Worm (Caenorhabditis elegans) whole organism, early embryonic: ENCODE measurements around the gene kvs-4.
"Not testable (repeated sequence)": the region's sequence is repeated elsewhere in the genome, so short reads cannot be mapped to it uniquely, and the experiment has no call there.

Experiments used
- B0310.2 ChIP-seq: sonication (generic microtip); optimal IDR thresholded peaks from 2 replicates; lab custom pipeline; 2016; ENCODE audit warnings: mild to moderate bottlenecking, missing genetic modification characterization, missing compliant biosample characterization
- F13C5.2 ChIP-seq: sonication (generic microtip); optimal IDR thresholded peaks from 2 replicates; lab custom pipeline; 2017; ENCODE audit warnings: mild to moderate bottlenecking, missing genetic modification characterization, inconsistent platforms, missing compliant biosample characterization
- aly-1 ChIP-seq: sonication (generic microtip); optimal IDR thresholded peaks from 2 replicates; lab custom pipeline; 2016; ENCODE audit warnings: missing genetic modification characterization, missing compliant biosample characterization
- ama-1 ChIP-seq: fragments of 150-350 bp; optimal IDR thresholded peaks from 2 replicates; lab custom pipeline; 2014
- ceh-13 ChIP-seq: fragments of 200-800 bp; sonication (Bioruptor generic); optimal IDR thresholded peaks from 2 replicates; lab custom pipeline; 2018; ENCODE audit warnings: mild to moderate bottlenecking, missing genetic modification characterization, missing compliant biosample characterization
- ceh-36 ChIP-seq: sonication (generic microtip); optimal IDR thresholded peaks from 2 replicates; lab custom pipeline; 2016; ENCODE audit warnings: missing genetic modification characterization, inconsistent platforms, missing compliant biosample characterization
- ets-7 ChIP-seq: sonication (generic microtip); optimal IDR thresholded peaks from 2 replicates; lab custom pipeline; 2016; ENCODE audit warnings: missing genotype, missing genetic modification characterization, missing compliant biosample characterization
- flt-1 ChIP-seq: fragments of 200-800 bp; sonication (Bioruptor generic); IDR thresholded peaks from 2 replicates; pipeline ENCODE4 v1.3.6; 2022; ENCODE audit warnings: missing genetic modification characterization, missing compliant biosample characterization
- hmbx-1 ChIP-seq: sonication (generic microtip); optimal IDR thresholded peaks from 2 replicates; lab custom pipeline; 2016; ENCODE audit warnings: mild to moderate bottlenecking, missing genetic modification characterization, missing compliant biosample characterization
- hmg-4 ChIP-seq: fragments of 200-800 bp; sonication (Bioruptor generic); optimal IDR thresholded peaks from 2 replicates; lab custom pipeline; 2018; ENCODE audit warnings: mild to moderate bottlenecking, missing genetic modification characterization, missing compliant biosample characterization
- hnd-1 ChIP-seq: sonication (generic microtip); optimal IDR thresholded peaks from 2 replicates; lab custom pipeline; 2016; ENCODE audit warnings: missing genetic modification characterization, missing compliant biosample characterization
- pes-1 ChIP-seq: fragments of 200-800 bp; sonication (Bioruptor generic); IDR thresholded peaks from 2 replicates; pipeline ENCODE4 v1.3.6; 2022; ENCODE audit warnings: missing genetic modification reagents, missing genetic modification characterization, missing compliant biosample characterization
- scrt-1 ChIP-seq: fragments of 200-800 bp; sonication (Bioruptor generic); IDR thresholded peaks from 2 replicates; pipeline ENCODE4 v1.3.6; 2022; ENCODE audit warnings: missing genetic modification characterization, missing compliant biosample characterization
- sea-1 ChIP-seq: fragments of 200-800 bp; sonication (Bioruptor generic); conservative IDR thresholded peaks from 2 replicates; pipeline ENCODE4 v1.3.6; 2022; ENCODE audit warnings: missing genetic modification characterization, missing compliant biosample characterization
- tbx-11 ChIP-seq: fragments of 200-800 bp; sonication (Bioruptor generic); IDR thresholded peaks from 2 replicates; pipeline ENCODE4 v1.3.6; 2022; ENCODE audit warnings: missing genetic modification characterization, missing compliant biosample characterization
- tbx-37 ChIP-seq: fragments of 200-800 bp; sonication (Bioruptor generic); conservative IDR thresholded peaks from 2 replicates; pipeline ENCODE4 v1.3.6; 2022; ENCODE audit warnings: missing genetic modification reagents, missing genetic modification characterization, missing compliant biosample characterization
- tra-4 ChIP-seq: sonication (generic microtip); optimal IDR thresholded peaks from 2 replicates; lab custom pipeline; 2017; ENCODE audit warnings: missing genetic modification characterization, missing compliant biosample characterization

Gene kvs-4

DNA sequence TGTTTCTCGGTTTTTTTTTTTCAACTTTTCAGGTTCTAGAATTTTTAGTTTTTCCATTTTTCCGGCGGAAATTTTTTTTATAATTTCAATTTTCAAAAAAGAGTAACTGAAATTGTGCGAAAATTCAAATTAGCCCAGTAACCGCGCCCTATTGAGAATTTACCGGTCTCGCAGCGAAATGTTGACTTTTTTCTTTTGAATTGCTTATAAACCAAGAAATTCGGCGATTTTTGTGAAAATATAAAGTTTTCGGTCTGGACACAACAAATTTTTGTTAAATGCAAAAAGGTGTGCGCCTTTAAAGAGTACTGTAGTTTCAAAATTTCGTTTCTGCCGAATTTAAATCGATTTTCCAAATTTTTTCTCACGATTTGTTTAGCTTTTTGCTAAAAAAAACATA lies 1.8 kb upstream of the kvs-4 start:
- TF ChIP-seq hnd-1 (tag; lab: Kevin White, UChicago) (no peak), scrt-1 (GFP tag; lab: Robert Waterston, UW) (no peak), ceh-36 (no peak), hmg-4 (GFP tag; lab: Kevin White, UChicago) (no peak), pes-1 (GFP tag; lab: Robert Waterston, UW) (no peak), B0310.2 (tag; lab: Kevin White, UChicago) (no peak), sea-1 (GFP tag; lab: Robert Waterston, UW) (no peak), ceh-13 (GFP tag; lab: Kevin White, UChicago) (no peak), ets-7 (tag; lab: Kevin White, UChicago) (no peak), tbx-11 (no peak), tbx-37 (GFP tag; lab: Robert Waterston, UW) (no peak), hmbx-1 (tag; lab: Kevin White, UChicago) (no peak), flt-1 (no peak), F13C5.2 (no peak), aly-1 (tag; lab: Kevin White, UChicago) (no peak), tra-4 (tag; lab: Kevin White, UChicago) (no peak), ama-1 (no peak)

DNA sequence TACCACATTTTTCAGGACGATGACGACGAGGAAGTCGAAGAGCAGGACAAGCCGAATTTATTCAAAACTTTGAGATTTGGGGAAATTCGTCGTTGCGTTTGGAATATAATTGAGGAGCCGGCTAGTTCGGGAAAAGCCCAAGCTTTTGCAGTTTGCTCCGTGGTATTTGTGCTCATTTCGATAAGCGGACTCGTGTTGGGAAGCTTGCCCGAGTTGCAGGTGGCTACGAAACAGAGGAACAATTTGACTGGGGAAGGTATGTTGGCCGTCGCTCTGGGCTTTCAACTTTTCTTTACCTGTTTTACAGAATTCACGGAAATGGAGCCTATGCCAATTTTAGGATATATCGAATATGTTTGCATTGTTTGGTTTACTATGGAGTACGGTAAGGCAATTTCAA lies 9.9 kb downstream of the kvs-4 start:
- no peak for TF ChIP-seq ceh-36
- no peak for TF ChIP-seq sea-1 (GFP tag; lab: Robert Waterston, UW)
- no peak for TF ChIP-seq B0310.2 (tag; lab: Kevin White, UChicago)
- no peak for TF ChIP-seq ceh-13 (GFP tag; lab: Kevin White, UChicago)
- no peak for TF ChIP-seq scrt-1 (GFP tag; lab: Robert Waterston, UW)
- no peak for TF ChIP-seq tbx-11
- no peak for TF ChIP-seq flt-1
- no peak for TF ChIP-seq hmbx-1 (tag; lab: Kevin White, UChicago)
- TF ChIP-seq aly-1 (tag; lab: Kevin White, UChicago) = no peak
- no peak for TF ChIP-seq ets-7 (tag; lab: Kevin White, UChicago)
- no peak for TF ChIP-seq hnd-1 (tag; lab: Kevin White, UChicago)
- TF ChIP-seq ama-1 = no peak
- no peak for TF ChIP-seq pes-1 (GFP tag; lab: Robert Waterston, UW)
- no peak for TF ChIP-seq tbx-37 (GFP tag; lab: Robert Waterston, UW)
- TF ChIP-seq tra-4 (tag; lab: Kevin White, UChicago) = no peak
- no peak for TF ChIP-seq hmg-4 (GFP tag; lab: Kevin White, UChicago)
- TF ChIP-seq F13C5.2 = no peak

- no peak for TF ChIP-seq tbx-11
Measured at ce11 chrIII:11025138-11025537, 12.8 kb downstream of the kvs-4 start.

ce11 chrIII:11026516-11027048 lies 14.2 kb downstream of the kvs-4 start, which contains the start of gene Y48A6B.7:
TSS of gene Y48A6B.7 (minus strand) at chrIII:11026566.
- TF ChIP-seq ets-7 (tag; lab: Kevin White, UChicago) = no peak
- TF ChIP-seq aly-1 (tag; lab: Kevin White, UChicago) = no peak
- TF ChIP-seq hmg-4 (GFP tag; lab: Kevin White, UChicago) = no peak
- no peak for TF ChIP-seq tra-4 (tag; lab: Kevin White, UChicago)
- TF ChIP-seq hmbx-1 (tag; lab: Kevin White, UChicago) = no peak
- TF ChIP-seq pes-1 (GFP tag; lab: Robert Waterston, UW) = no peak
- no peak for TF ChIP-seq ceh-13 (GFP tag; lab: Kevin White, UChicago)
- no peak for TF ChIP-seq tbx-37 (GFP tag; lab: Robert Waterston, UW)
- no peak for TF ChIP-seq hnd-1 (tag; lab: Kevin White, UChicago)
- no peak for TF ChIP-seq B0310.2 (tag; lab: Kevin White, UChicago)
- TF ChIP-seq ceh-36 = no peak

- TF ChIP-seq ama-1; aly-1 (tag; lab: Kevin White, UChicago); tra-4 (tag; lab: Kevin White, UChicago): not testable (repeated sequence)
Measured at ce11 chrIII:11029337-11029736, 17.0 kb downstream of the kvs-4 start, which contains the start of gene Y48A6B.8. TSS of gene Y48A6B.8 (minus strand) at chrIII:11029437.

DNA sequence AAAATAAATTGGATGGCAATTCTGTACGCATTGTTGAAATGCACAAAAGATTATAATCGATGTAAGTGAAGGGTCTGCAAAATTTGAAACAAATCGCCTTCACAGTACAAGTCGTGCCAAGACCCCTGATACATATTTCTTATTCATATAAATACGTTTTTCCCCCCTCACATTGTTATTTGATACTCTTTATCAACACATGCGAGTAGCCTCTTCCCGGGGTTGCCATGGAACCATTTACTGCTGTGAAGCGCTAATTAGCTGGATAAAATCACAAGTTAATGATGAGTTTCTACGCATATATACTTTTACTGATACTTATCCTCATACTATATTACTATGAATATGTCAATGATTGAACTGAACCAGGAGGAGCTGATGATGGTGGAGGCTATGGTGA lies 18.9 kb downstream of the kvs-4 start, which contains the start of gene Y48A6B.14:
Gene Y48A6B.14, plus strand, starts transcription at position 301 of the 400 bp plus-strand sequence.
- TF ChIP-seq sea-1 (GFP tag; lab: Robert Waterston, UW) (no peak), scrt-1 (GFP tag; lab: Robert Waterston, UW) (no peak), ceh-36 (no peak), tra-4 (tag; lab: Kevin White, UChicago) (no peak), tbx-11 (no peak), tbx-37 (GFP tag; lab: Robert Waterston, UW) (no peak), F13C5.2 (no peak), hmg-4 (GFP tag; lab: Kevin White, UChicago) (no peak), aly-1 (tag; lab: Kevin White, UChicago) (no peak), B0310.2 (tag; lab: Kevin White, UChicago) (no peak), hmbx-1 (tag; lab: Kevin White, UChicago) (no peak), pes-1 (GFP tag; lab: Robert Waterston, UW) (no peak), ama-1 (no peak), ceh-13 (GFP tag; lab: Kevin White, UChicago) (no peak), flt-1 (no peak), hnd-1 (tag; lab: Kevin White, UChicago) (no peak), ets-7 (tag; lab: Kevin White, UChicago) (no peak)

- TF ChIP-seq tra-4 (tag; lab: Kevin White, UChicago) (no peak), hnd-1 (tag; lab: Kevin White, UChicago) (no peak), hmbx-1 (tag; lab: Kevin White, UChicago) (no peak), ama-1 (no peak), ets-7 (tag; lab: Kevin White, UChicago) (no peak), F13C5.2 (no peak), ceh-13 (GFP tag; lab: Kevin White, UChicago) (no peak), B0310.2 (tag; lab: Kevin White, UChicago) (no peak), sea-1 (GFP tag; lab: Robert Waterston, UW) (no peak)
Measured at ce11 chrIII:11032872-11033271, 20.5 kb downstream of the kvs-4 start, which contains the start of gene Y48A6B.9. TSS of gene Y48A6B.9 (plus strand) at chrIII:11033172.
